Fruit fly (Drosophila melanogaster) whole organism, embryonic: ENCODE measurements around the gene CG42299.

Experiments used
- ATbp ChIP-seq: fragments of 200-800 bp; sonication (Bioruptor generic); optimal IDR thresholded peaks from 2 replicates; lab custom pipeline; 2017; ENCODE audit warnings: missing biosample characterization, mild to moderate bottlenecking, missing genetic modification characterization, missing genetic modification reagents
- B-H1 ChIP-seq: fragments of 200-800 bp; sonication (Bioruptor generic); IDR thresholded peaks from 3 replicates; pipeline ENCODE4 v1.3.6; 2022; ENCODE audit warnings: missing biosample characterization, missing genetic modification characterization
- Bdp1 ChIP-seq: fragments of 200-800 bp; sonication (Bioruptor generic); optimal IDR thresholded peaks from 3 replicates; lab custom pipeline; 2016; ENCODE audit warnings: missing biosample characterization, missing genetic modification characterization
- CG10147 ChIP-seq: fragments of 200-800 bp; sonication (Bioruptor generic); optimal IDR thresholded peaks from 2 replicates; lab custom pipeline; 2019; ENCODE audit warnings: missing biosample characterization, mild to moderate bottlenecking, missing genetic modification characterization, moderate library complexity
- CG10654 ChIP-seq: fragments of 200-800 bp; sonication (Bioruptor generic); optimal IDR thresholded peaks from 2 replicates; lab custom pipeline; 2016; ENCODE audit warnings: missing biosample characterization, missing genetic modification characterization
- CG11560 ChIP-seq: fragments of 200-800 bp; sonication (Bioruptor generic); IDR thresholded peaks from 3 replicates; pipeline ENCODE4 v1.3.6; 2022; ENCODE audit warnings: missing biosample characterization, missing genetic modification characterization
- CG1233 ChIP-seq: fragments of 200-800 bp; sonication (Bioruptor generic); optimal IDR thresholded peaks from 4 replicates; lab custom pipeline; 2018; ENCODE audit warnings: missing biosample characterization, mild to moderate bottlenecking, missing genetic modification characterization
- CG13624 ChIP-seq: fragments of 200-800 bp; sonication (Bioruptor generic); optimal IDR thresholded peaks from 2 replicates; lab custom pipeline; 2016; ENCODE audit warnings: missing biosample characterization, missing genetic modification characterization
- CG17328 ChIP-seq: fragments of 200-800 bp; sonication (Bioruptor generic); IDR thresholded peaks from 2 replicates; pipeline ENCODE4 v1.3.6; 2022; ENCODE audit warnings: missing biosample characterization, missing genetic modification characterization
- CG1832 ChIP-seq: fragments of 200-800 bp; sonication (Bioruptor generic); optimal IDR thresholded peaks from 2 replicates; lab custom pipeline; 2017; ENCODE audit warnings: missing biosample characterization, mild to moderate bottlenecking, missing genetic modification characterization, inconsistent platforms
- CG2120 ChIP-seq: fragments of 200-800 bp; sonication (Bioruptor generic); optimal IDR thresholded peaks from 3 replicates; lab custom pipeline; 2016; ENCODE audit warnings: missing biosample characterization, missing genetic modification characterization
- CG3065 ChIP-seq: fragments of 200-800 bp; sonication (Bioruptor generic); optimal IDR thresholded peaks from 2 replicates; lab custom pipeline; 2016; ENCODE audit warnings: missing biosample characterization, missing genetic modification characterization
- CG31224 ChIP-seq: fragments of 200-800 bp; sonication (Bioruptor generic); IDR thresholded peaks from 2 replicates; pipeline ENCODE4 v1.3.6; 2022; ENCODE audit warnings: missing biosample characterization, missing genetic modification characterization
- CG34422 ChIP-seq: fragments of 200-800 bp; sonication (Bioruptor generic); IDR thresholded peaks from 3 replicates; pipeline ENCODE4 v1.3.6; 2022; ENCODE audit warnings: missing biosample characterization, missing genetic modification characterization
- CG3726 ChIP-seq: fragments of 200-800 bp; sonication (Bioruptor generic); IDR thresholded peaks from 3 replicates; pipeline ENCODE4, ENCODE4 v1.3.6; 2022; ENCODE audit warnings: missing biosample characterization, missing genetic modification characterization
- CG4424 ChIP-seq: fragments of 200-800 bp; sonication (Bioruptor generic); optimal IDR thresholded peaks from 3 replicates; lab custom pipeline; 2016; ENCODE audit warnings: missing biosample characterization, missing genetic modification characterization
- CG4730 ChIP-seq: fragments of 200-800 bp; sonication (Bioruptor generic); IDR thresholded peaks from 2 replicates; pipeline ENCODE4 v1.3.6; 2022; ENCODE audit warnings: missing biosample characterization, missing genetic modification characterization
- CG6854 ChIP-seq: fragments of 200-800 bp; sonication (Bioruptor generic); optimal IDR thresholded peaks from 3 replicates; lab custom pipeline; 2017; ENCODE audit warnings: missing biosample characterization, mild to moderate bottlenecking, missing genetic modification characterization
- CG7357 ChIP-seq: fragments of 200-800 bp; sonication (Bioruptor generic); IDR thresholded peaks from 3 replicates; pipeline ENCODE4 v1.3.6; 2022; ENCODE audit warnings: missing biosample characterization, missing genetic modification characterization
- CG8281 ChIP-seq: fragments of 200-800 bp; sonication (Bioruptor generic); optimal IDR thresholded peaks from 2 replicates; lab custom pipeline; 2018; ENCODE audit warnings: missing biosample characterization, mild to moderate bottlenecking, missing genetic modification characterization, moderate library complexity
- CG9215 ChIP-seq: fragments of 200-800 bp; sonication (Bioruptor generic); IDR thresholded peaks from 2 replicates; pipeline ENCODE4 v1.3.6; 2022; ENCODE audit warnings: missing biosample characterization, missing genetic modification characterization
- Drgx ChIP-seq: fragments of 200-800 bp; sonication (Bioruptor generic); IDR thresholded peaks from 2 replicates; pipeline ENCODE4 v1.3.6; 2022; ENCODE audit warnings: missing biosample characterization, missing genetic modification characterization
- E2f2 ChIP-seq: fragments of 200-800 bp; sonication (Bioruptor generic); IDR thresholded peaks from 2 replicates; pipeline ENCODE4 v1.3.6; 2022; ENCODE audit warnings: missing biosample characterization, missing genetic modification characterization
- Ets65A ChIP-seq: fragments of 200-800 bp; sonication (Bioruptor generic); peaks from one replicate; lab custom pipeline; 2016; ENCODE audit warnings: missing biosample characterization, missing genetic modification characterization
- H15 ChIP-seq: fragments of 200-800 bp; sonication (Bioruptor generic); IDR thresholded peaks from 3 replicates; pipeline ENCODE4 v1.3.6; 2022; ENCODE audit warnings: missing biosample characterization, missing genetic modification characterization
- HHEX ChIP-seq: fragments of 200-800 bp; sonication (Bioruptor generic); optimal IDR thresholded peaks from 3 replicates; lab custom pipeline; 2017; ENCODE audit warnings: missing biosample characterization, mild to moderate bottlenecking, missing genetic modification characterization, missing genetic modification reagents
- HmgZ ChIP-seq: fragments of 200-800 bp; sonication (Bioruptor generic); optimal IDR thresholded peaks from 2 replicates; lab custom pipeline; 2018; ENCODE audit warnings: missing biosample characterization, mild to moderate bottlenecking, missing genetic modification characterization
- Hsf ChIP-seq: fragments of 200-800 bp; sonication (Bioruptor generic); optimal IDR thresholded peaks from 3 replicates; lab custom pipeline; 2016; ENCODE audit warnings: missing biosample characterization, missing genetic modification characterization
- Lim3 ChIP-seq: fragments of 200-800 bp; sonication (Bioruptor generic); IDR thresholded peaks from 2 replicates; pipeline ENCODE4 v1.3.6; 2022; ENCODE audit warnings: missing biosample characterization, missing genetic modification characterization
- NK7.1 ChIP-seq: fragments of 200-800 bp; sonication (Bioruptor generic); optimal IDR thresholded peaks from 3 replicates; lab custom pipeline; 2016; ENCODE audit warnings: missing biosample characterization, missing genetic modification characterization
- NfI ChIP-seq: fragments of 200-800 bp; sonication (Bioruptor generic); optimal IDR thresholded peaks from 3 replicates; lab custom pipeline; 2018; ENCODE audit warnings: missing biosample characterization, mild to moderate bottlenecking, missing genetic modification characterization, moderate library complexity
- Side ChIP-seq: fragments of 200-800 bp; sonication (Bioruptor generic); optimal IDR thresholded peaks from 2 replicates; lab custom pipeline; 2016; ENCODE audit warnings: missing biosample characterization, missing genetic modification characterization
- Taf1 ChIP-seq: fragments of 200-800 bp; sonication (Bioruptor generic); IDR thresholded peaks from 2 replicates; pipeline ENCODE4 v1.3.6; 2022; ENCODE audit warnings: missing biosample characterization, missing genetic modification characterization
- Vsx1 ChIP-seq: fragments of 200-800 bp; sonication (Bioruptor generic); optimal IDR thresholded peaks from 2 replicates; lab custom pipeline; 2017; ENCODE audit warnings: missing biosample characterization, mild to moderate bottlenecking, missing genetic modification characterization, missing genetic modification reagents
- ara ChIP-seq: fragments of 200-800 bp; sonication (Bioruptor generic); IDR thresholded peaks from 2 replicates; pipeline ENCODE4 v1.3.6; 2022; ENCODE audit warnings: missing biosample characterization, missing genetic modification characterization
- bigmax ChIP-seq: fragments of 200-800 bp; sonication (Bioruptor generic); optimal IDR thresholded peaks from 2 replicates; lab custom pipeline; 2018; ENCODE audit warnings: missing biosample characterization, mild to moderate bottlenecking, missing genetic modification characterization
- caup ChIP-seq: fragments of 200-800 bp; sonication (Bioruptor generic); optimal IDR thresholded peaks from 3 replicates; lab custom pipeline; 2017; ENCODE audit warnings: missing biosample characterization, mild to moderate bottlenecking, missing genetic modification characterization, moderate library complexity; ENCODE audit not compliant: severe bottlenecking
- ci ChIP-seq: fragments of 200-800 bp; sonication (Bioruptor generic); IDR thresholded peaks from 3 replicates; pipeline ENCODE4 v1.3.6; 2022; ENCODE audit warnings: missing biosample characterization, missing genetic modification characterization
- cwo ChIP-seq: fragments of 200-800 bp; sonication (Bioruptor generic); optimal IDR thresholded peaks from 3 replicates; lab custom pipeline; 2017; ENCODE audit warnings: missing biosample characterization, missing genetic modification characterization, mild to moderate bottlenecking, moderate library complexity, missing genetic modification reagents
- disco-r ChIP-seq: fragments of 200-800 bp; sonication (Bioruptor generic); optimal IDR thresholded peaks from 2 replicates; lab custom pipeline; 2016; ENCODE audit warnings: missing biosample characterization, missing genetic modification characterization
- ewg ChIP-seq: fragments of 200-800 bp; sonication (Bioruptor generic); optimal IDR thresholded peaks from 3 replicates; lab custom pipeline; 2017; ENCODE audit warnings: mild to moderate bottlenecking, missing biosample characterization, missing genetic modification reagents, missing genetic modification characterization
- hth ChIP-seq: fragments of >200 bp; optimal IDR thresholded peaks from 2 replicates; lab custom pipeline; 2017; ENCODE audit warnings: inconsistent platforms
- maf-S ChIP-seq: fragments of 200-800 bp; sonication (Bioruptor generic); optimal IDR thresholded peaks from 2 replicates; lab custom pipeline; 2016; ENCODE audit warnings: missing biosample characterization, missing genetic modification characterization
- mam ChIP-seq: fragments of 200-800 bp; sonication (Bioruptor generic); optimal IDR thresholded peaks from 3 replicates; lab custom pipeline; 2016; ENCODE audit warnings: missing biosample characterization, missing genetic modification characterization
- oc ChIP-seq: fragments of 200-800 bp; sonication (Bioruptor generic); optimal IDR thresholded peaks from 2 replicates; lab custom pipeline; 2018; ENCODE audit warnings: missing biosample characterization, mild to moderate bottlenecking, missing genetic modification characterization, moderate library complexity
- odd ChIP-seq: fragments of 200-800 bp; sonication (Bioruptor generic); optimal IDR thresholded peaks from 2 replicates; lab custom pipeline; 2017; ENCODE audit warnings: missing biosample characterization, mild to moderate bottlenecking, missing genetic modification characterization
- pho ChIP-seq: fragments of 200-800 bp; sonication (Bioruptor generic); optimal IDR thresholded peaks from 2 replicates; lab custom pipeline; 2016; ENCODE audit warnings: missing biosample characterization, missing genetic modification characterization
- ro ChIP-seq: fragments of 200-800 bp; sonication (Bioruptor generic); IDR thresholded peaks from 2 replicates; pipeline ENCODE4 v1.3.6; 2022; ENCODE audit warnings: missing biosample characterization, missing genetic modification characterization
- schlank ChIP-seq: fragments of 200-800 bp; sonication (Bioruptor generic); optimal IDR thresholded peaks from 2 replicates; lab custom pipeline; 2018; ENCODE audit warnings: missing biosample characterization, mild to moderate bottlenecking, missing genetic modification characterization
- vnd ChIP-seq: fragments of 200-800 bp; sonication (Bioruptor generic); IDR thresholded peaks from 3 replicates; pipeline ENCODE4 v1.3.6; 2022; ENCODE audit warnings: missing biosample characterization, missing genetic modification characterization; ENCODE audit not compliant: partially characterized antibody
- wdn ChIP-seq: fragments of 200-800 bp; sonication (Bioruptor generic); IDR thresholded peaks from 2 replicates; pipeline ENCODE4 v1.3.6; 2022; ENCODE audit warnings: missing biosample characterization, missing genetic modification characterization
- yki ChIP-seq: fragments of >200 bp; optimal IDR thresholded peaks from 3 replicates; lab custom pipeline; 2018

The CG42299 gene

dm6 chrX:15554256-15554678 lies 21.2 kb downstream of the CG42299 start, which contains the start of gene Ac13E (continued):
- TF ChIP-seq ci (GFP tag; lab: Robert Waterston, UW) (peak; percentile 86), schlank (tag; lab: Kevin White, UChicago) (peak; percentile 76), wdn (GFP tag; lab: Robert Waterston, UW) (peak; percentile 77), CG34422 (peak; percentile 69), Vsx1 (GFP tag; lab: Kevin White, UChicago) (peak; percentile 74), CG8281 (peak; percentile 73), NK7.1 (GFP tag; lab: Kevin White, UChicago) (peak; percentile 43), CG10147 (GFP tag; lab: Kevin White, UChicago) (peak; percentile 81), CG9215 (GFP tag; lab: Robert Waterston, UW) (peak; percentile 96), CG3726 (GFP tag; lab: Robert Waterston, UW) (peak; percentile 72), CG17328 (GFP tag; lab: Robert Waterston, UW) (peak; percentile 75), cwo (GFP tag; lab: Kevin White, UChicago) (peak; percentile 85), CG6854 (GFP tag; lab: Kevin White, UChicago) (peak; percentile 89), CG13624 (GFP tag; lab: Kevin White, UChicago) (peak; percentile 77), caup (GFP tag; lab: Kevin White, UChicago) (peak; percentile 90), CG10654 (GFP tag; lab: Kevin White, UChicago) (peak; percentile 77), maf-S (GFP tag; lab: Kevin White, UChicago) (peak; percentile 71), hth (no peak), Drgx (GFP tag; lab: Robert Waterston, UW) (peak; percentile 84), Lim3 (GFP tag; lab: Robert Waterston, UW) (peak; percentile 37; the same call in 1 of the 2 replicates), CG4730 (peak; percentile 74), HHEX (peak; percentile 89), ewg (peak; percentile 76), Side (GFP tag; lab: Kevin White, UChicago) (peak; percentile 78), CG11560 (tag; lab: Robert Waterston, UW) (peak; percentile 66; the same call in 2 of the 3 replicates), ro (GFP tag; lab: Robert Waterston, UW) (peak; percentile 55; the same call in 1 of the 2 replicates), B-H1 (GFP tag; lab: Robert Waterston, UW) (peak; percentile 70), vnd (peak; percentile 72), disco-r (GFP tag; lab: Kevin White, UChicago) (peak; percentile 70), CG31224 (GFP tag; lab: Robert Waterston, UW) (peak; percentile 77), CG1233 (GFP tag; lab: Kevin White, UChicago) (peak; percentile 89), bigmax (GFP tag; lab: Kevin White, UChicago) (no peak), ATbp (GFP tag; lab: Kevin White, UChicago) (peak; percentile 85), mam (peak; percentile 82), H15 (GFP tag; lab: Robert Waterston, UW) (peak; percentile 75), CG1832 (no peak), Bdp1 (GFP tag; lab: Kevin White, UChicago) (peak; percentile 71), CG4424 (peak; percentile 91), pho (peak; percentile 79), HmgZ (tag; lab: Kevin White, UChicago) (peak; percentile 90), odd (peak; percentile 86), CG3065 (peak; percentile 61), NfI (GFP tag; lab: Kevin White, UChicago) (peak; percentile 88), oc (tag; lab: Kevin White, UChicago) (peak; percentile 75), yki (lab: Kevin White, UChicago) (no peak), Hsf (GFP tag; lab: Kevin White, UChicago) (peak; percentile 87), E2f2 (GFP tag; lab: Robert Waterston, UW) (peak; percentile 70), CG2120 (GFP tag; lab: Kevin White, UChicago) (peak; percentile 92), Taf1 (peak; percentile 70; the same call in 1 of the 2 replicates), Ets65A (GFP tag; lab: Kevin White, UChicago) (peak; percentile 94), CG7357 (GFP tag; lab: Robert Waterston, UW) (peak; percentile 81), ara (GFP tag; lab: Robert Waterston, UW) (peak; percentile 84)
